Worm (Caenorhabditis elegans): Measurements from ENCODE around the gene W04G3.11.
A peak's percentile ranks its signal among the peaks of the same experiment; 100 is the strongest.

ce11 chrX:11047183-11047582 is 41.8 kb upstream of the W04G3.11 start, which contains the start of gene clc-1:
- TF ChIP-seq skn-1 (tag; optimal IDR thresholded peaks at IDR 0.05), result no peak
- TF ChIP-seq rnt-1 (tag; optimal IDR thresholded peaks at IDR 0.05), result no peak
- TF ChIP-seq efl-3 (GFP tag; optimal IDR thresholded peaks at IDR 0.05), result no peak
- TF ChIP-seq mdl-1 (tag; optimal IDR thresholded peaks at IDR 0.05), result no peak
- TF ChIP-seq lin-13 (GFP tag; optimal IDR thresholded peaks at IDR 0.05), result no peak
- no peak for TF ChIP-seq unc-130 (tag; optimal IDR thresholded peaks at IDR 0.05)
- TF ChIP-seq jun-1 (tag; optimal IDR thresholded peaks at IDR 0.05), result peak; percentile 34
- no peak for TF ChIP-seq pqm-1 (tag; optimal IDR thresholded peaks at IDR 0.05)
- no peak for TF ChIP-seq pax-3 (tag; optimal IDR thresholded peaks at IDR 0.05)
- no peak for TF ChIP-seq grh-1 (GFP tag; IDR thresholded peaks at IDR 0.05)

Measured in whole organism, L1 larva.